Worm (Caenorhabditis elegans) whole organism, early embryonic: ENCODE data around the gene W01D2.6.

ENCODE experiments used
- F13C5.2 ChIP-seq: sonication (generic microtip); optimal IDR thresholded peaks from 2 replicates; lab custom pipeline; 2017; ENCODE audit warnings: mild to moderate bottlenecking, missing genetic modification characterization, inconsistent platforms, missing compliant biosample characterization
- ama-1 ChIP-seq: fragments of 150-350 bp; optimal IDR thresholded peaks from 2 replicates; lab custom pipeline; 2014
- ets-7 ChIP-seq: sonication (generic microtip); optimal IDR thresholded peaks from 2 replicates; lab custom pipeline; 2016; ENCODE audit warnings: missing genotype, missing genetic modification characterization, missing compliant biosample characterization
- flt-1 ChIP-seq: fragments of 200-800 bp; sonication (Bioruptor generic); IDR thresholded peaks from 2 replicates; pipeline ENCODE4 v1.3.6; 2022; ENCODE audit warnings: missing genetic modification characterization, missing compliant biosample characterization
- hmg-4 ChIP-seq: fragments of 200-800 bp; sonication (Bioruptor generic); optimal IDR thresholded peaks from 2 replicates; lab custom pipeline; 2018; ENCODE audit warnings: mild to moderate bottlenecking, missing genetic modification characterization, missing compliant biosample characterization
- pes-1 ChIP-seq: fragments of 200-800 bp; sonication (Bioruptor generic); IDR thresholded peaks from 2 replicates; pipeline ENCODE4 v1.3.6; 2022; ENCODE audit warnings: missing genetic modification reagents, missing genetic modification characterization, missing compliant biosample characterization
- scrt-1 ChIP-seq: fragments of 200-800 bp; sonication (Bioruptor generic); IDR thresholded peaks from 2 replicates; pipeline ENCODE4 v1.3.6; 2022; ENCODE audit warnings: missing genetic modification characterization, missing compliant biosample characterization
- sea-1 ChIP-seq: fragments of 200-800 bp; sonication (Bioruptor generic); conservative IDR thresholded peaks from 2 replicates; pipeline ENCODE4 v1.3.6; 2022; ENCODE audit warnings: missing genetic modification characterization, missing compliant biosample characterization
- tbx-11 ChIP-seq: fragments of 200-800 bp; sonication (Bioruptor generic); IDR thresholded peaks from 2 replicates; pipeline ENCODE4 v1.3.6; 2022; ENCODE audit warnings: missing genetic modification characterization, missing compliant biosample characterization
- tra-4 ChIP-seq: sonication (generic microtip); optimal IDR thresholded peaks from 2 replicates; lab custom pipeline; 2017; ENCODE audit warnings: missing genetic modification characterization, missing compliant biosample characterization

- TF ChIP-seq ama-1 (lab: Kevin White, UChicago): no peak
- no peak for TF ChIP-seq sea-1 (GFP tag; lab: Robert Waterston, UW)
- no peak for TF ChIP-seq ets-7 (tag; lab: Kevin White, UChicago)
- TF ChIP-seq tra-4: no peak
- no peak for TF ChIP-seq tbx-11 (GFP tag; lab: Robert Waterston, UW)
- TF ChIP-seq flt-1 (GFP tag; lab: Robert Waterston, UW): no peak
- no peak for TF ChIP-seq pes-1
- TF ChIP-seq F13C5.2 (tag; lab: Kevin White, UChicago): no peak
- TF ChIP-seq scrt-1 (GFP tag; lab: Robert Waterston, UW): no peak
- no peak for TF ChIP-seq hmg-4
These were observed at the start of gene W01D2.6 for ce11 chrII:14808686-14809085.
